Worm (Caenorhabditis elegans): ENCODE results near the gene R05F9.9.
"Not testable (repeated sequence)": the region's sequence is repeated elsewhere in the genome, so short reads cannot be mapped to it uniquely, and the experiment has no call there.

The R05F9.9 gene

ce11 chrII:4903696-4904095 lies 1.8 kb upstream of the R05F9.9 start, which contains the start of gene sgt-1:
Gene sgt-1 (minus strand): TSS chrII:4903796.
- TF ChIP-seq egl-27, dmd-4, fos-1 (tag; optimal IDR thresholded peaks at IDR 0.05): not testable (repeated sequence)

- not testable (repeated sequence) for TF ChIP-seq zag-1 (tag; optimal IDR thresholded peaks at IDR 0.05); sma-3 (GFP tag; optimal IDR thresholded peaks at IDR 0.05); nhr-23 (tag; optimal IDR thresholded peaks at IDR 0.05)
Measured at ce11 chrII:4898529-4898928, 3.4 kb downstream of the R05F9.9 start, which contains the start of gene msp-32. Gene msp-32 (plus strand): TSS chrII:4898829.

ce11 chrII:4892594-4892993 lies 9.3 kb downstream of the R05F9.9 start, which contains the start of gene msp-33:
Gene msp-33 (minus strand): TSS chrII:4892694.
- TF ChIP-seq nhr-11 (tag; optimal IDR thresholded peaks at IDR 0.05) (no peak), fos-1 (tag; optimal IDR thresholded peaks at IDR 0.05) (no peak), nhr-6 (tag; optimal IDR thresholded peaks at IDR 0.05) (no peak), F13H6.1 (tag; optimal IDR thresholded peaks at IDR 0.05) (no peak), nhr-10 (tag; optimal IDR thresholded peaks at IDR 0.05) (no peak)

ce11 chrII:4891012-4891775 lies 10.7 kb downstream of the R05F9.9 start, which contains the start of gene gst-9:
Gene gst-9 (plus strand): TSS chrII:4891585.
- TF ChIP-seq mdl-1 (tag; optimal IDR thresholded peaks at IDR 0.05) (no peak), ama-1 (optimal IDR thresholded peaks at IDR 0.05) (peak; percentile 81), R02D3.7 (tag; optimal IDR thresholded peaks at IDR 0.05) (no peak), ztf-4 (tag; optimal IDR thresholded peaks at IDR 0.05) (peak; percentile 66), crh-2 (tag; optimal IDR thresholded peaks at IDR 0.05) (peak; percentile 61), lsy-2 (tag; optimal IDR thresholded peaks at IDR 0.05) (peak in 1 of 2 experiments; percentile 51), F13H6.1 (tag; optimal IDR thresholded peaks at IDR 0.05) (peak; percentile 25), sma-3 (GFP tag; optimal IDR thresholded peaks at IDR 0.05) (peak; percentile 23), unc-55 (GFP tag; optimal IDR thresholded peaks at IDR 0.05) (peak; percentile 43), elt-1 (tag; optimal IDR thresholded peaks at IDR 0.05) (no peak), egl-27 (tag; optimal IDR thresholded peaks at IDR 0.05) (no peak), sma-9 (GFP tag; optimal IDR thresholded peaks at IDR 0.05) (peak; percentile 33), sma-9 (tag; optimal IDR thresholded peaks at IDR 0.05) (no peak), nhr-6 (tag; optimal IDR thresholded peaks at IDR 0.05) (peak; percentile 8), nhr-129 (tag; optimal IDR thresholded peaks at IDR 0.05) (peak; percentile 33)

- TF ChIP-seq lin-13 (GFP tag; optimal IDR thresholded peaks at IDR 0.05) (no peak), mab-5 (tag; optimal IDR thresholded peaks at IDR 0.05) (no peak), peb-1 (tag; optimal IDR thresholded peaks at IDR 0.05) (no peak), nhr-12 (tag; optimal IDR thresholded peaks at IDR 0.05) (no peak), nhr-237 (tag; optimal IDR thresholded peaks at IDR 0.05) (no peak), ztf-11 (tag; optimal IDR thresholded peaks at IDR 0.05) (no peak), unc-39 (tag; optimal IDR thresholded peaks at IDR 0.05) (no peak), nhr-77 (tag; optimal IDR thresholded peaks at IDR 0.05) (no peak), nhr-11 (tag; optimal IDR thresholded peaks at IDR 0.05) (no peak), C34F6.9 (tag; optimal IDR thresholded peaks at IDR 0.05) (peak; percentile 70), nhr-10 (tag; optimal IDR thresholded peaks at IDR 0.05) (no peak), elt-1 (tag; optimal IDR thresholded peaks at IDR 0.05) (no peak), lin-11 (tag; optimal IDR thresholded peaks at IDR 0.05) (no peak), lsy-2 (tag; optimal IDR thresholded peaks at IDR 0.05) (peak in 1 of 2 experiments; percentile 23), fos-1 (tag; optimal IDR thresholded peaks at IDR 0.05) (peak; percentile 15), gmeb-1 (tag; optimal IDR thresholded peaks at IDR 0.05) (no peak), ceh-82 (tag; optimal IDR thresholded peaks at IDR 0.05) (no peak), nhr-21 (tag; optimal IDR thresholded peaks at IDR 0.05) (no peak), dmd-4 (tag; optimal IDR thresholded peaks at IDR 0.05) (no peak), elt-3 (tag; optimal IDR thresholded peaks at IDR 0.05) (no peak), unc-55 (GFP tag; optimal IDR thresholded peaks at IDR 0.05) (peak; percentile 9), blmp-1 (tag; optimal IDR thresholded peaks at IDR 0.05; ENCODE audit: insufficient read depth) (no peak), nhr-129 (tag; optimal IDR thresholded peaks at IDR 0.05) (peak; percentile 33), ZK546.5 (tag; optimal IDR thresholded peaks at IDR 0.05) (no peak), ceh-16 (tag; optimal IDR thresholded peaks at IDR 0.05) (no peak), nhr-25 (tag; optimal IDR thresholded peaks at IDR 0.05) (no peak), Y55F3AM.14 (GFP tag; optimal IDR thresholded peaks at IDR 0.05) (no peak), sma-3 (GFP tag; optimal IDR thresholded peaks at IDR 0.05) (no peak), nhr-23 (tag; optimal IDR thresholded peaks at IDR 0.05) (no peak), lin-39 (tag; optimal IDR thresholded peaks at IDR 0.05) (no peak)
Measured at ce11 chrII:4888527-4889487, 13.1 kb downstream of the R05F9.9 start, which contains the start of gene pgm-1. Gene pgm-1 (plus strand): TSS chrII:4889437.

Data from whole organism, L2 larva.